Fruit fly (Drosophila melanogaster) whole organism, embryonic: ENCODE measurements around the gene witty.

Source experiments
- B-H2 ChIP-seq: fragments of 200-800 bp; sonication (Bioruptor generic); optimal IDR thresholded peaks from 2 replicates; lab custom pipeline; 2018; ENCODE audit warnings: missing biosample characterization, mild to moderate bottlenecking, missing genetic modification characterization
- BtbVII ChIP-seq: fragments of 200-800 bp; sonication (Bioruptor generic); optimal IDR thresholded peaks from 3 replicates; lab custom pipeline; 2017; ENCODE audit warnings: missing biosample characterization, mild to moderate bottlenecking, missing genetic modification characterization
- CG13287 ChIP-seq: fragments of 200-800 bp; sonication (Bioruptor generic); IDR thresholded peaks from 2 replicates; pipeline ENCODE4 v1.3.6; 2022; ENCODE audit warnings: missing biosample characterization, missing genetic modification characterization; ENCODE audit not compliant: partially characterized antibody
- CG13296 ChIP-seq: fragments of 200-800 bp; sonication (Bioruptor generic); optimal IDR thresholded peaks from 3 replicates; lab custom pipeline; 2018; ENCODE audit warnings: missing biosample characterization, mild to moderate bottlenecking, missing genetic modification characterization
- CG13775 ChIP-seq: fragments of 200-800 bp; sonication (Bioruptor generic); optimal IDR thresholded peaks from 3 replicates; lab custom pipeline; 2017; ENCODE audit warnings: missing biosample characterization, mild to moderate bottlenecking, missing genetic modification characterization
- CG14014 ChIP-seq: fragments of 200-800 bp; sonication (Bioruptor generic); IDR thresholded peaks from 2 replicates; pipeline ENCODE4 v1.3.6; 2022; ENCODE audit warnings: missing biosample characterization, missing genetic modification characterization
- CG17359 ChIP-seq: fragments of 200-800 bp; sonication (Bioruptor generic); optimal IDR thresholded peaks from 3 replicates; lab custom pipeline; 2018; ENCODE audit warnings: missing biosample characterization, mild to moderate bottlenecking, missing genetic modification characterization, moderate library complexity
- CG18262 ChIP-seq: fragments of 200-800 bp; optimal IDR thresholded peaks from 3 replicates; lab custom pipeline; 2019; ENCODE audit warnings: missing biosample characterization, mild to moderate bottlenecking, missing genetic modification characterization, moderate library complexity
- CG2199 ChIP-seq: fragments of 200-800 bp; sonication (Bioruptor generic); IDR thresholded peaks from 3 replicates; pipeline ENCODE4 v1.3.6; 2022; ENCODE audit warnings: missing biosample characterization, missing genetic modification characterization
- CG2678 ChIP-seq: fragments of 200-800 bp; sonication (Bioruptor generic); optimal IDR thresholded peaks from 3 replicates; lab custom pipeline; 2019; ENCODE audit warnings: missing biosample characterization, mild to moderate bottlenecking, missing genetic modification characterization, moderate library complexity
- CG34376 ChIP-seq: fragments of 200-800 bp; sonication (Bioruptor generic); optimal IDR thresholded peaks from 2 replicates; lab custom pipeline; 2018; ENCODE audit warnings: missing biosample characterization, mild to moderate bottlenecking, missing genetic modification characterization
- CG5180 ChIP-seq: fragments of 200-800 bp; sonication (Bioruptor generic); optimal IDR thresholded peaks from 3 replicates; lab custom pipeline; 2017; ENCODE audit warnings: missing biosample characterization, missing genetic modification characterization, mild to moderate bottlenecking, moderate library complexity, missing genetic modification reagents
- CG6254 ChIP-seq: fragments of 200-800 bp; sonication (Bioruptor generic); optimal IDR thresholded peaks from 3 replicates; lab custom pipeline; 2017; ENCODE audit warnings: mild to moderate bottlenecking, missing biosample characterization, missing genetic modification reagents, missing genetic modification characterization
- CG6791 ChIP-seq: fragments of 200-800 bp; sonication (Bioruptor generic); IDR thresholded peaks from 3 replicates; pipeline ENCODE4 v1.3.6; 2022; ENCODE audit warnings: missing biosample characterization, missing genetic modification characterization; ENCODE audit not compliant: partially characterized antibody
- CG7556 ChIP-seq: fragments of 200-800 bp; sonication (Bioruptor generic); optimal IDR thresholded peaks from 2 replicates; lab custom pipeline; 2017; ENCODE audit warnings: missing biosample characterization, mild to moderate bottlenecking, missing genetic modification characterization
- CG9817 ChIP-seq: fragments of 200-800 bp; sonication (Bioruptor generic); optimal IDR thresholded peaks from 2 replicates; lab custom pipeline; 2018; ENCODE audit warnings: missing biosample characterization, mild to moderate bottlenecking, missing genetic modification characterization, moderate library complexity
- Dbx ChIP-seq: fragments of 200-800 bp; sonication (Bioruptor generic); IDR thresholded peaks from 3 replicates; pipeline ENCODE4 v1.3.6; 2022; ENCODE audit warnings: missing biosample characterization, missing genetic modification characterization
- Deaf1 ChIP-seq: fragments of 200-800 bp; optimal IDR thresholded peaks from 3 replicates; lab custom pipeline; 2019; ENCODE audit warnings: missing biosample characterization, mild to moderate bottlenecking, missing genetic modification characterization, moderate library complexity
- Dll ChIP-seq: fragments of 200-800 bp; sonication (Bioruptor generic); IDR thresholded peaks from 4 replicates; pipeline ENCODE4 v1.3.6; 2022; ENCODE audit warnings: missing biosample characterization, missing genetic modification characterization; ENCODE audit not compliant: partially characterized antibody
- Dp ChIP-seq: fragments of 200-800 bp; sonication (Bioruptor generic); optimal IDR thresholded peaks from 2 replicates; lab custom pipeline; 2018; ENCODE audit warnings: missing biosample characterization, mild to moderate bottlenecking, missing genetic modification characterization, moderate library complexity
- Eip74EF ChIP-seq, 2 experiments: fragments of 200-800 bp in 1 of 2; fragments of >200 bp in 1 of 2; sonication (Bioruptor generic) in 1 of 2; optimal IDR thresholded peaks; 2 replicates each; lab custom pipeline; 2017 to 2019; ENCODE audit warnings: missing biosample characterization in 2 of 2, missing genetic modification characterization in 2 of 2, mild to moderate bottlenecking in 1 of 2, moderate library complexity in 1 of 2
- Ets65A ChIP-seq: fragments of 200-800 bp; sonication (Bioruptor generic); peaks from one replicate; lab custom pipeline; 2016; ENCODE audit warnings: missing biosample characterization, missing genetic modification characterization
- Fer1 ChIP-seq: fragments of 200-800 bp; sonication (Bioruptor generic); optimal IDR thresholded peaks from 2 replicates; lab custom pipeline; 2017; ENCODE audit warnings: missing biosample characterization, mild to moderate bottlenecking, missing genetic modification characterization
- Hr3 ChIP-seq: fragments of 200-800 bp; sonication (Bioruptor generic); optimal IDR thresholded peaks from 3 replicates; lab custom pipeline; 2016; ENCODE audit warnings: missing biosample characterization, missing genetic modification characterization
- Hr51 ChIP-seq, 2 experiments: fragments of 200-800 bp; sonication (Bioruptor generic); optimal IDR thresholded peaks; 2 replicates in 1 of 2; 3 replicates in 1 of 2; lab custom pipeline; 2016 to 2018; ENCODE audit warnings: missing biosample characterization in 2 of 2, missing genetic modification characterization in 2 of 2, mild to moderate bottlenecking in 1 of 2, moderate library complexity in 1 of 2
- Med ChIP-seq: fragments of 200-800 bp; sonication (Bioruptor generic); peaks from one replicate; lab custom pipeline; 2016; ENCODE audit warnings: missing biosample characterization, missing genetic modification characterization, mild to moderate bottlenecking, inconsistent platforms, moderate library complexity
- Pdp1 ChIP-seq, 2 experiments: fragments of 200-800 bp; sonication (Bioruptor generic); optimal IDR thresholded peaks; 3 replicates each; lab custom pipeline; 2016; ENCODE audit warnings: missing biosample characterization in 2 of 2, missing genetic modification characterization in 2 of 2, mild to moderate bottlenecking in 1 of 2, moderate library complexity in 1 of 2
- Trl ChIP-seq, 3 experiments: fragments of >200 bp in 2 of 3; fragments of 200-800 bp in 1 of 3; sonication (Bioruptor generic) in 1 of 3; optimal IDR thresholded peaks; 2 replicates in 1 of 3; 3 replicates in 2 of 3; lab custom pipeline; 2016 to 2017; ENCODE audit warnings: missing biosample characterization in 1 of 3, missing genetic modification characterization in 1 of 3
- ase ChIP-seq: fragments of 200-800 bp; sonication (Bioruptor generic); IDR thresholded peaks from 3 replicates; pipeline ENCODE4 v1.3.6; 2022; ENCODE audit warnings: missing biosample characterization, missing genetic modification characterization
- chif ChIP-seq, 2 experiments: fragments of 200-800 bp; sonication (Bioruptor generic); optimal IDR thresholded peaks; 3 replicates each; lab custom pipeline; 2016; ENCODE audit warnings: missing biosample characterization in 2 of 2, missing genetic modification characterization in 2 of 2
- chinmo ChIP-seq: fragments of 200-800 bp; sonication (Bioruptor generic); IDR thresholded peaks from 4 replicates; pipeline ENCODE4 v1.3.6; 2022; ENCODE audit warnings: missing biosample characterization, missing genetic modification characterization; ENCODE audit not compliant: partially characterized antibody
- chm ChIP-seq: fragments of 200-800 bp; sonication (Bioruptor generic); IDR thresholded peaks from 2 replicates; pipeline ENCODE4 v1.3.6; 2022; ENCODE audit warnings: missing biosample characterization, missing genetic modification characterization
- cwo ChIP-seq: fragments of 200-800 bp; sonication (Bioruptor generic); optimal IDR thresholded peaks from 3 replicates; lab custom pipeline; 2017; ENCODE audit warnings: missing biosample characterization, missing genetic modification characterization, mild to moderate bottlenecking, moderate library complexity, missing genetic modification reagents
- dysf ChIP-seq: fragments of 200-800 bp; sonication (Bioruptor generic); IDR thresholded peaks from 3 replicates; pipeline ENCODE4 v1.3.6; 2022; ENCODE audit warnings: missing biosample characterization, missing genetic modification characterization
- ems ChIP-seq: fragments of 200-800 bp; sonication (Bioruptor generic); optimal IDR thresholded peaks from 3 replicates; lab custom pipeline; 2016; ENCODE audit warnings: missing biosample characterization, missing genetic modification characterization
- gem ChIP-seq: fragments of 200-800 bp; sonication (Bioruptor generic); optimal IDR thresholded peaks from 2 replicates; lab custom pipeline; 2019; ENCODE audit warnings: missing biosample characterization, mild to moderate bottlenecking, missing genetic modification characterization, moderate library complexity
- insv ChIP-seq, 2 experiments: fragments of 200-800 bp; sonication (Bioruptor generic); optimal IDR thresholded peaks; 3 replicates each; lab custom pipeline; 2016 to 2018; ENCODE audit warnings: missing biosample characterization in 2 of 2, missing genetic modification characterization in 2 of 2
- oc ChIP-seq: fragments of 200-800 bp; sonication (Bioruptor generic); optimal IDR thresholded peaks from 2 replicates; lab custom pipeline; 2018; ENCODE audit warnings: missing biosample characterization, mild to moderate bottlenecking, missing genetic modification characterization, moderate library complexity
- psq ChIP-seq: fragments of 200-800 bp; sonication (Bioruptor generic); optimal IDR thresholded peaks from 2 replicates; lab custom pipeline; 2017; ENCODE audit warnings: missing biosample characterization, missing genetic modification characterization
- row ChIP-seq: fragments of 200-800 bp; sonication (Bioruptor generic); IDR thresholded peaks from 3 replicates; pipeline ENCODE4 v1.3.6; 2022; ENCODE audit warnings: missing biosample characterization, missing genetic modification characterization
- tap ChIP-seq: fragments of 200-800 bp; optimal IDR thresholded peaks from 3 replicates; lab custom pipeline; 2019; ENCODE audit warnings: missing biosample characterization, mild to moderate bottlenecking, missing genetic modification characterization, moderate library complexity
- tll ChIP-seq, 2 experiments: fragments of 200-800 bp in 1 of 2; fragments of >200 bp in 1 of 2; sonication (Bioruptor generic) in 1 of 2; optimal IDR thresholded peaks; 2 replicates each; lab custom pipeline; 2017 to 2019; ENCODE audit warnings: missing biosample characterization in 2 of 2, missing genetic modification characterization in 2 of 2, mild to moderate bottlenecking in 1 of 2, moderate library complexity in 1 of 2
- tx ChIP-seq: fragments of 200-800 bp; sonication (Bioruptor generic); optimal IDR thresholded peaks from 2 replicates; lab custom pipeline; 2016; ENCODE audit warnings: missing biosample characterization, missing genetic modification characterization
- usp ChIP-seq: fragments of >200 bp; optimal IDR thresholded peaks from 2 replicates; lab custom pipeline; 2017; ENCODE audit warnings: missing biosample characterization, missing genetic modification characterization
- wdn ChIP-seq: fragments of 200-800 bp; sonication (Bioruptor generic); IDR thresholded peaks from 2 replicates; pipeline ENCODE4 v1.3.6; 2022; ENCODE audit warnings: missing biosample characterization, missing genetic modification characterization

witty gene

DNA sequence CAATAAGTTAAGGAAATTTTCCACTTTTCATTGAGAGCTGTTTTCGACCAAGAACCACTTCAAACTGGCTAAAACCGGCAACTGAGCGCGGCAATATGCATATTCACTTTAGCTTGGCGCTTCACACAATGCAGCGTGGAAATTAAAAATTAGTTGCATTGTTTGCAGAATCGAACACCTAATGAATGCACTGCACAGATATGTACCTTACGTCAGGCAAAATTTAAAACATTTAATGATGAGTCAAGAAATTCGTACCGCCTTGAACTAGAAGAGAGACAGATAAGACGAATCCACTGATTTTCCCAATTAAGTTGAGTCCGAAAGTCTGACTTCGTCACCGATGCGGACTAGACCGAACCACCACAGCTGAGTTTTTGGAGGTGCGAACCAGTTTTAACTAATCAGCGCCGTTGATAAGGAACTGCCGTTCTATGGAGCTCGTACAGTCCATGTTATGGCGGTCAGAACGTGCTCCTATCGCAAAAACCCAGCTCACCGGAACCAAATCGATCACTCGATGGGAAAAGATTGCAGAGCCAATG, 10.2 kb upstream of the witty start (continued):
- no peak for TF ChIP-seq CG14014
- no peak for TF ChIP-seq CG9817 (tag; lab: Kevin White, UChicago)
- no peak for TF ChIP-seq B-H2 (GFP tag; lab: Kevin White, UChicago)
- no peak for TF ChIP-seq tll (GFP tag; optimal IDR thresholded peaks at IDR 0.05; lab: Kevin White, UChicago)
- no peak for TF ChIP-seq tx (GFP tag; lab: Kevin White, UChicago)
- peak in 1 of 2 experiments; percentile 51 for TF ChIP-seq Pdp1 (GFP tag; optimal IDR thresholded peaks at IDR 0.05; lab: Kevin White, UChicago)

DNA sequence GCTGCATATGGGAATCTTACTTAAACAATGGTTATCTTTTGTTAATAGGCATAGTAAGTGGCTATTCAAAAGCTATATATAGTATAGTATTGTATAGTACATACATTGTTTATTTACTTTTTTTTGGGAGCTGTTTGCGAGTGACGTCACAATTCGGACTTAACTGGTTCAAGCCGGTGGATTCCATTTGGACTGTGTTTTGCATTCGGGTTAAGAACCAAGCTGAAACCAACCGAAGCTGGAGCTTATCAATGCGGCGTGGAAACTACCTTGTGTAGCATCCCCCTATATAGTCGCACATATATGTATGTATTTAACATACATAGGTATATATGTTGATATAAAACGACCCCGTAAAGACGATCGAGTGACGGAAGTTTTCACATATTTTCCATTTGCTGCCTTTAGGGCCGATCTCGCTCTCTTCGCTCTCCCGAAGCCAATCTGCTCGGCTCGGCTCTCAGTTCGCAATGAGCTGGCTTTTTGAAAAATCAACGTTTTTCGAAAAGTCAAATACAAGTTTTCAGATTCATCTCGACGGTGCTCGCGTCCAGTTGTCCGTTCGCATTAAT, 9.5 kb upstream of the witty start:
- TF ChIP-seq CG13775 (GFP tag; lab: Kevin White, UChicago) (no peak), CG13287 (GFP tag; lab: Robert Waterston, UW) (peak; percentile 24; the same call in 1 of the 2 replicates), ase (GFP tag; lab: Robert Waterston, UW) (no peak), Deaf1 (tag; lab: Kevin White, UChicago) (peak; percentile 56), Trl (optimal IDR thresholded peaks at IDR 0.05; lab: Kevin White, UChicago) (peak; percentile 34 to 47), Trl (GFP tag; optimal IDR thresholded peaks at IDR 0.05; lab: Kevin White, UChicago) (no peak), B-H2 (GFP tag; lab: Kevin White, UChicago) (no peak), Med (GFP tag; lab: Kevin White, UChicago) (peak; percentile 13), gem (tag; lab: Kevin White, UChicago) (peak; percentile 51), CG17359 (no peak), CG34376 (GFP tag; lab: Kevin White, UChicago) (peak; percentile 72), CG18262 (tag; lab: Kevin White, UChicago) (no peak), chinmo (peak; percentile 93)

DNA sequence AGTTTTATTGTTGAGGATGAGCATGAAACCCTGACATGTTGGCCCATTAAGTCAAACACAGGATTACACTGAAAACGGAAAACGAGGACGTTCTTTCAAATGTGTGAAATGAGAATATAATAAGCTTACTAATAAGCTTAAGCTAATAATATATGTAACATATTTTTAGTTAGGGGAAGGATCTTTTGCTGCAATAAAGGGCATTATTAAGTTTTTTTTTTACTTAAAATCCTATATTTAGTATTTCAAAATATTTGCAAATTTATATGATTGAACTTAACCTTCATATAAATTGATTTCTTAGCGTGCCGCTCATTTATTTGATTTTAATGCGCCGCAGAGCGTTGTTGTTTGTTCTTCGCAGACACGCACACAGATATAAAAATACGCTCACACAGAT, 4.9 kb upstream of the witty start:
- 0 out of 3 replicates have a peak, but pooled peaks have one; percentile 5 for TF ChIP-seq Dbx (GFP tag; lab: Robert Waterston, UW)
- TF ChIP-seq Eip74EF (GFP tag; optimal IDR thresholded peaks at IDR 0.05; lab: Kevin White, UChicago) = no peak
- TF ChIP-seq Hr3 (GFP tag; lab: Kevin White, UChicago) = no peak
- TF ChIP-seq wdn (GFP tag; lab: Robert Waterston, UW) = no peak
- no peak for TF ChIP-seq oc
- TF ChIP-seq chif (GFP tag; optimal IDR thresholded peaks at IDR 0.05; lab: Kevin White, UChicago) = no peak
- TF ChIP-seq CG6791 (GFP tag; lab: Robert Waterston, UW) = no peak
- TF ChIP-seq chm = no peak
- TF ChIP-seq insv (GFP tag; optimal IDR thresholded peaks at IDR 0.05; lab: Kevin White, UChicago) = no peak
- TF ChIP-seq CG6254 (GFP tag; lab: Kevin White, UChicago) = no peak
- TF ChIP-seq CG2678 (tag; lab: Kevin White, UChicago) = peak; percentile 62
- TF ChIP-seq cwo (GFP tag; lab: Kevin White, UChicago) = peak; percentile 12
- TF ChIP-seq dysf (GFP tag; lab: Robert Waterston, UW) = no peak; the same call in 2 of the 3 replicates
- TF ChIP-seq tap (tag; lab: Kevin White, UChicago) = no peak
- TF ChIP-seq ase (GFP tag; lab: Robert Waterston, UW) = no peak
- TF ChIP-seq Ets65A (GFP tag; lab: Kevin White, UChicago) = peak; percentile 27
- TF ChIP-seq Hr51 (GFP tag; optimal IDR thresholded peaks at IDR 0.05; lab: Kevin White, UChicago) = peak in 1 of 2 experiments; percentile 30
- no peak for TF ChIP-seq ems
- TF ChIP-seq CG7556 (GFP tag; lab: Kevin White, UChicago) = peak; percentile 29
- no peak for TF ChIP-seq psq (GFP tag; lab: Kevin White, UChicago)
- no peak for TF ChIP-seq Dll (GFP tag; lab: Robert Waterston, UW)
- TF ChIP-seq Dp (GFP tag; lab: Kevin White, UChicago) = no peak
- TF ChIP-seq Fer1 (GFP tag; lab: Kevin White, UChicago) = peak; percentile 40
- TF ChIP-seq BtbVII = no peak
- no peak for TF ChIP-seq CG13296
- TF ChIP-seq usp (GFP tag; lab: Kevin White, UChicago) = no peak
- TF ChIP-seq row (GFP tag; lab: Robert Waterston, UW) = 0 out of 3 replicates have a peak, but pooled peaks have one; percentile 34
- TF ChIP-seq CG2199 (GFP tag; lab: Robert Waterston, UW) = no peak
- no peak for TF ChIP-seq CG5180 (GFP tag; lab: Kevin White, UChicago)
